Worm (Caenorhabditis elegans) whole organism, mixed stage, embryonic: ENCODE results near the gene E03H12.4.

Experiments used
- M03D4.4 ChIP-seq: sonication (generic microtip); optimal IDR thresholded peaks from 2 replicates; lab custom pipeline; 2017; ENCODE audit warnings: mild to moderate bottlenecking, missing genetic modification characterization, missing compliant biosample characterization
- bed-3 ChIP-seq: fragments of 200-800 bp; sonication (Bioruptor generic); optimal IDR thresholded peaks from 3 replicates; lab custom pipeline; 2018; ENCODE audit warnings: mild to moderate bottlenecking, missing genetic modification characterization, moderate library complexity, missing compliant biosample characterization
- blmp-1 ChIP-seq: fragments of 150-350 bp; optimal IDR thresholded peaks from 2 replicates; lab custom pipeline; 2014; ENCODE audit warnings: missing biosample characterization, missing genetic modification characterization
- ceh-39 ChIP-seq: fragments of 150-350 bp; optimal IDR thresholded peaks from 2 replicates; lab custom pipeline; 2014; ENCODE audit warnings: missing biosample characterization, missing genetic modification characterization
- ceh-43 ChIP-seq: fragments of 200-800 bp; sonication (Bioruptor generic); optimal IDR thresholded peaks from 2 replicates; lab custom pipeline; 2018; ENCODE audit warnings: mild to moderate bottlenecking, missing genetic modification characterization, moderate library complexity, missing compliant biosample characterization
- ceh-83 ChIP-seq: fragments of 200-800 bp; sonication (Bioruptor generic); optimal IDR thresholded peaks from 2 replicates; lab custom pipeline; 2018; ENCODE audit warnings: mild to moderate bottlenecking, missing genetic modification characterization, missing compliant biosample characterization
- ces-1 ChIP-seq: fragments of 150-350 bp; optimal IDR thresholded peaks from 2 replicates; lab custom pipeline; 2014; ENCODE audit warnings: missing biosample characterization, missing genetic modification reagents, missing genetic modification characterization
- cnd-1 ChIP-seq: fragments of 200-800 bp; sonication (Bioruptor generic); optimal IDR thresholded peaks from 2 replicates; lab custom pipeline; 2018; ENCODE audit warnings: mild to moderate bottlenecking, missing genetic modification characterization, missing compliant biosample characterization
- drap-1 ChIP-seq: fragments of 200-800 bp; sonication (Bioruptor generic); optimal IDR thresholded peaks from 3 replicates; lab custom pipeline; 2018; ENCODE audit warnings: mild to moderate bottlenecking, missing genetic modification characterization, missing compliant biosample characterization
- elt-1 ChIP-seq: sonication (generic microtip); optimal IDR thresholded peaks from 2 replicates; lab custom pipeline; 2017; ENCODE audit warnings: missing genetic modification characterization, mild to moderate bottlenecking, missing compliant biosample characterization, antibody characterized with exemption, moderate library complexity, borderline replicate concordance; ENCODE audit not compliant: insufficient read depth
- elt-3 ChIP-seq: fragments of 150-350 bp; optimal IDR thresholded peaks from 2 replicates; lab custom pipeline; 2014; ENCODE audit warnings: missing biosample characterization, missing genetic modification characterization
- flh-1 ChIP-seq: fragments of 200-800 bp; sonication (Bioruptor generic); optimal IDR thresholded peaks from 2 replicates; lab custom pipeline; 2018; ENCODE audit warnings: mild to moderate bottlenecking, missing genetic modification characterization, moderate library complexity, missing compliant biosample characterization
- ham-2 ChIP-seq: fragments of 200-800 bp; sonication (Bioruptor generic); optimal IDR thresholded peaks from 2 replicates; lab custom pipeline; 2018; ENCODE audit warnings: mild to moderate bottlenecking, missing genetic modification characterization, missing compliant biosample characterization
- hlh-1 ChIP-seq: fragments of 150-350 bp; optimal IDR thresholded peaks from 2 replicates; lab custom pipeline; 2014; ENCODE audit warnings: missing biosample characterization, missing genetic modification reagents, missing genetic modification characterization
- lin-13 ChIP-seq: fragments of 150-350 bp; optimal IDR thresholded peaks from 2 replicates; lab custom pipeline; 2014; ENCODE audit warnings: missing biosample characterization, missing genetic modification characterization
- lin-32 ChIP-seq: fragments of 200-800 bp; sonication (Bioruptor generic); optimal IDR thresholded peaks from 2 replicates; lab custom pipeline; 2018; ENCODE audit warnings: mild to moderate bottlenecking, missing genetic modification characterization, missing compliant biosample characterization
- lsy-2 ChIP-seq: fragments of 150-350 bp; optimal IDR thresholded peaks from 2 replicates; lab custom pipeline; 2014; ENCODE audit warnings: missing biosample characterization, missing genetic modification characterization
- mab-5 ChIP-seq: fragments of 150-350 bp; optimal IDR thresholded peaks from 2 replicates; lab custom pipeline; 2014; ENCODE audit warnings: missing biosample characterization, missing genetic modification characterization
- mep-1 ChIP-seq: fragments of 150-350 bp; optimal IDR thresholded peaks from 2 replicates; lab custom pipeline; 2017; ENCODE audit warnings: missing biosample characterization, missing genetic modification reagents, missing genetic modification characterization, inconsistent platforms
- mls-2 ChIP-seq: sonication (generic microtip); optimal IDR thresholded peaks from 2 replicates; lab custom pipeline; 2016; ENCODE audit warnings: mild to moderate bottlenecking, missing genetic modification characterization, moderate library complexity, missing compliant biosample characterization
- nhr-12 ChIP-seq: fragments of 150-350 bp; optimal IDR thresholded peaks from 2 replicates; lab custom pipeline; 2014; ENCODE audit warnings: missing biosample characterization, missing genetic modification characterization
- nhr-2 ChIP-seq: fragments of 150-350 bp; optimal IDR thresholded peaks from 2 replicates; lab custom pipeline; 2014; ENCODE audit warnings: missing biosample characterization, missing genetic modification characterization
- nhr-237 ChIP-seq: fragments of 150-350 bp; optimal IDR thresholded peaks from 2 replicates; lab custom pipeline; 2014; ENCODE audit warnings: missing biosample characterization, missing genetic modification characterization
- nhr-28 ChIP-seq: fragments of 150-350 bp; optimal IDR thresholded peaks from 2 replicates; lab custom pipeline; 2014; ENCODE audit warnings: missing biosample characterization, missing genetic modification characterization
- nhr-76 ChIP-seq: sonication (generic microtip); optimal IDR thresholded peaks from 2 replicates; lab custom pipeline; 2017; ENCODE audit warnings: missing biosample characterization, missing genetic modification characterization
- pha-4 ChIP-seq: fragments of 150-350 bp; optimal IDR thresholded peaks from 2 replicates; lab custom pipeline; 2018; ENCODE audit warnings: missing biosample characterization, missing genetic modification reagents, missing genetic modification characterization
- sem-2 ChIP-seq: fragments of 200-800 bp; sonication (Bioruptor generic); optimal IDR thresholded peaks from 2 replicates; lab custom pipeline; 2018; ENCODE audit warnings: mild to moderate bottlenecking, missing genetic modification characterization, missing compliant biosample characterization
- snpc-4 ChIP-seq: fragments of 150-350 bp; optimal IDR thresholded peaks from 2 replicates; lab custom pipeline; 2014; ENCODE audit warnings: missing biosample characterization, missing genetic modification characterization
- sptf-1 ChIP-seq: sonication (generic microtip); optimal IDR thresholded peaks from 2 replicates; lab custom pipeline; 2017; ENCODE audit warnings: mild to moderate bottlenecking, missing genetic modification characterization, moderate library complexity, missing compliant biosample characterization
- unc-120 ChIP-seq: sonication (generic microtip); optimal IDR thresholded peaks from 2 replicates; lab custom pipeline; 2017; ENCODE audit warnings: missing genetic modification characterization, missing compliant biosample characterization; ENCODE audit not compliant: poor library complexity, severe bottlenecking
- unc-62 ChIP-seq: fragments of 150-350 bp; optimal IDR thresholded peaks from 2 replicates; lab custom pipeline; 2014; ENCODE audit warnings: missing biosample characterization, missing genetic modification reagents, missing genetic modification characterization
- zip-8 ChIP-seq: fragments of 150-350 bp; optimal IDR thresholded peaks from 2 replicates; lab custom pipeline; 2014; ENCODE audit warnings: missing biosample characterization, missing genetic modification characterization
- ztf-11 ChIP-seq: fragments of 150-350 bp; optimal IDR thresholded peaks from 2 replicates; lab custom pipeline; 2014; ENCODE audit warnings: missing biosample characterization, missing genetic modification characterization

The E03H12.4 gene

ce11 chrIV:4969419-4969818 is 13.0 kb upstream of the E03H12.4 start, which contains the start of gene Y9C9A.13:
Gene Y9C9A.13, minus strand, starts transcription at chrIV:4969519.
- TF ChIP-seq nhr-12 (tag; lab: Kevin White, UChicago) (no peak), ces-1 (no peak), flh-1 (no peak), ham-2 (GFP tag; lab: Kevin White, UChicago) (no peak), drap-1 (GFP tag; lab: Kevin White, UChicago) (no peak), nhr-28 (tag; lab: Kevin White, UChicago) (no peak), nhr-237 (tag; lab: Kevin White, UChicago) (no peak), mls-2 (tag; lab: Kevin White, UChicago) (no peak), sem-2 (GFP tag; lab: Kevin White, UChicago) (no peak), snpc-4 (tag; lab: Kevin White, UChicago) (no peak), lsy-2 (no peak), pha-4 (no peak), hlh-1 (tag; lab: Kevin White, UChicago) (no peak), blmp-1 (tag; lab: Kevin White, UChicago) (no peak), mep-1 (tag; lab: Kevin White, UChicago) (no peak), M03D4.4 (tag; lab: Kevin White, UChicago) (no peak)

DNA sequence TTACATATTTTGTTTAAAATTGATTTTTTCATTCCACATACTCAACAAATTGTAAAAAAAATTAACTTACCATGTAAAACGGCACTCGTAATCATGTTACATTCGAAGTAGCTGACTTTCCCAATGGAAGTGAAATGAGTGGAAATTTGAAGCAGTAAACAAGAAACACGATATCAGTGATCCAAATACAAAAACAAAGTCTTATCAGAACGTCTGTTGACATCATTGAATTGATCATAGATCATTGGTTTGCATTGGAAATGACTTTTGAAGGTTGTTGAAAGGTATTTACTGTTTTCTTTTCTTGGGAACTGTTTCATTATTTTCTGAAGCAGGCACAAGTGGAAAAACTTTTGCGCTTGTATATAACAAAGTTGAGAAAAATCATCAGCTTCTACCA is 6.4 kb upstream of the E03H12.4 start, which contains the start of gene Y9C9A.16:
Y9C9A.16 (minus strand) TSS at position 131 of the 400 bp plus-strand sequence.
- TF ChIP-seq nhr-28 (tag; lab: Kevin White, UChicago): no peak
- TF ChIP-seq ceh-39 (tag; lab: Kevin White, UChicago): no peak
- no peak for TF ChIP-seq ztf-11
- no peak for TF ChIP-seq snpc-4 (tag; lab: Kevin White, UChicago)
- no peak for TF ChIP-seq nhr-2 (tag; lab: Kevin White, UChicago)
- no peak for TF ChIP-seq pha-4
- no peak for TF ChIP-seq ces-1
- no peak for TF ChIP-seq hlh-1 (tag; lab: Kevin White, UChicago)
- no peak for TF ChIP-seq ceh-43
- no peak for TF ChIP-seq elt-1
- no peak for TF ChIP-seq mep-1 (tag; lab: Kevin White, UChicago)
- no peak for TF ChIP-seq sem-2 (GFP tag; lab: Kevin White, UChicago)
- TF ChIP-seq ceh-83: no peak
- no peak for TF ChIP-seq flh-1
- TF ChIP-seq unc-62: no peak
- no peak for TF ChIP-seq cnd-1 (tag; lab: Kevin White, UChicago)

DNA sequence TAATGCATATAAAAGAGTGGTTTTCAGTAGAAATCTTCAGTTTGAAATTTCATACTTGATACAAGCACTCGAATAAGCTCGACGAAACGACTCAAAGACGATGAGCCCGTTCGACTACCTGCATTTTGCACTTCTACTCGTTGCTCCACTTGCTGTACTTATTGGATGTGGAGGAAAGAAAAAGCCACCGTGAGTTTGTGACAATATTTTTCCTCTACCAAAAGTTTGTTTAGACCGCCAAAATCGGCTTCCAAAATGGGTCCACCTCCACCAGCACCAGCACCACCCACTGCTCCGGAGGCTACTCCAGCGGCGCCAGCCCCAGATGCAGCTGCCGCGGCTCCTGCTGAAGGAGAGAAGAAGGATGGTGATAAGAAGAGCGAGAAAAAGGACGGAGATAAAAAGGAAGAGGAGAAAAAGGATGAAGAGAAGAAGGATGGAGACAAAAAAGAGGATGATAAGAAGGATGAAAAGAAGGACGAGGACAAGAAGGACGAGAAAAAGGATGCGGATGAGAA is 5.2 kb upstream of the E03H12.4 start, which contains the start of gene E03H12.5:
E03H12.5 (plus strand) TSS at position 51 of the 518 bp plus-strand sequence.
- TF ChIP-seq ham-2 (GFP tag; lab: Kevin White, UChicago) (no peak), ceh-39 (tag; lab: Kevin White, UChicago) (no peak), blmp-1 (tag; lab: Kevin White, UChicago) (no peak), nhr-76 (tag; lab: Kevin White, UChicago) (no peak), ceh-83 (no peak), sem-2 (GFP tag; lab: Kevin White, UChicago) (no peak), elt-1 (no peak), bed-3 (GFP tag; lab: Kevin White, UChicago) (no peak), pha-4 (no peak), ceh-43 (no peak), mab-5 (tag; lab: Kevin White, UChicago) (no peak), M03D4.4 (tag; lab: Kevin White, UChicago) (no peak), nhr-237 (tag; lab: Kevin White, UChicago) (no peak), zip-8 (tag; lab: Kevin White, UChicago) (no peak), ztf-11 (no peak), mls-2 (tag; lab: Kevin White, UChicago) (no peak)

- no peak for TF ChIP-seq unc-120 (tag; lab: Kevin White, UChicago)
- no peak for TF ChIP-seq nhr-2 (tag; lab: Kevin White, UChicago)
- no peak for TF ChIP-seq blmp-1 (tag; lab: Kevin White, UChicago)
- TF ChIP-seq lin-32: no peak
- no peak for TF ChIP-seq ceh-83
- no peak for TF ChIP-seq elt-3 (tag; lab: Kevin White, UChicago)
- TF ChIP-seq nhr-237 (tag; lab: Kevin White, UChicago): no peak
- TF ChIP-seq mab-5 (tag; lab: Kevin White, UChicago): no peak
- TF ChIP-seq sptf-1: no peak
- TF ChIP-seq flh-1: no peak
- no peak for TF ChIP-seq lin-13
- no peak for TF ChIP-seq nhr-28 (tag; lab: Kevin White, UChicago)
- no peak for TF ChIP-seq ces-1
- no peak for TF ChIP-seq ztf-11
- TF ChIP-seq bed-3 (GFP tag; lab: Kevin White, UChicago): no peak
- no peak for TF ChIP-seq cnd-1 (tag; lab: Kevin White, UChicago)
- no peak for TF ChIP-seq mep-1 (tag; lab: Kevin White, UChicago)
- TF ChIP-seq hlh-1 (tag; lab: Kevin White, UChicago): no peak
These were observed 1.4 kb upstream of the E03H12.4 start, which contains the start of gene srz-24 for ce11 chrIV:4981027-4981426. Gene srz-24, minus strand, starts transcription at chrIV:4981127.
